Fruit fly (Drosophila melanogaster): ENCODE results near the gene psd.

- no peak for TF ChIP-seq kay (GFP tag; optimal IDR thresholded peaks at IDR 0.05)
- TF ChIP-seq CTCF (GFP tag; optimal IDR thresholded peaks at IDR 0.05), result no peak
- TF ChIP-seq CG7556 (GFP tag; optimal IDR thresholded peaks at IDR 0.05), result no peak
- no peak for TF ChIP-seq ssp (GFP tag; IDR thresholded peaks at IDR 0.05)
Measured at dm6 chr2L:5961169-5961918, 3.4 kb downstream of the psd start.

Measured in whole organism, embryonic.